Fruit fly (Drosophila melanogaster) whole organism, embryonic: ENCODE data around the gene CG7991.

Experiments used
- Bgb ChIP-seq: fragments of 200-800 bp; sonication (Bioruptor generic); IDR thresholded peaks from 2 replicates; pipeline ENCODE4 v1.3.6; 2022; ENCODE audit warnings: missing biosample characterization, missing genetic modification characterization; ENCODE audit not compliant: partially characterized antibody
- Bteb2 ChIP-seq: fragments of 200-800 bp; sonication (Bioruptor generic); optimal IDR thresholded peaks from 2 replicates; lab custom pipeline; 2016; ENCODE audit warnings: missing biosample characterization, missing genetic modification characterization
- CG11398 ChIP-seq: fragments of 200-800 bp; sonication (Bioruptor generic); optimal IDR thresholded peaks from 2 replicates; lab custom pipeline; 2016; ENCODE audit warnings: missing biosample characterization, missing genetic modification characterization
- CG12155 ChIP-seq: fragments of 200-800 bp; sonication (Bioruptor generic); optimal IDR thresholded peaks from 3 replicates; lab custom pipeline; 2016; ENCODE audit warnings: missing biosample characterization, missing genetic modification characterization
- CG12942 ChIP-seq: fragments of 200-800 bp; sonication (Bioruptor generic); optimal IDR thresholded peaks from 3 replicates; lab custom pipeline; 2016; ENCODE audit warnings: missing biosample characterization, missing genetic modification characterization
- CG17385 ChIP-seq: fragments of 200-800 bp; sonication (Bioruptor generic); optimal IDR thresholded peaks from 3 replicates; lab custom pipeline; 2018; ENCODE audit warnings: missing biosample characterization, mild to moderate bottlenecking, missing genetic modification characterization
- CG2116 ChIP-seq: fragments of 200-800 bp; sonication (Bioruptor generic); optimal IDR thresholded peaks from 3 replicates; lab custom pipeline; 2018; ENCODE audit warnings: missing biosample characterization, mild to moderate bottlenecking, missing genetic modification characterization
- CG32772 ChIP-seq: fragments of 200-800 bp; sonication (Bioruptor generic); IDR thresholded peaks from 2 replicates; pipeline ENCODE4 v1.3.6; 2022; ENCODE audit warnings: missing biosample characterization, missing genetic modification characterization
- CG3847 ChIP-seq: fragments of 200-800 bp; sonication (Bioruptor generic); IDR thresholded peaks from 2 replicates; pipeline ENCODE4 v1.3.6; 2022; ENCODE audit warnings: missing biosample characterization, missing genetic modification characterization
- CG4282 ChIP-seq: fragments of 200-800 bp; sonication (Bioruptor generic); optimal IDR thresholded peaks from 2 replicates; lab custom pipeline; 2016; ENCODE audit warnings: missing biosample characterization, missing genetic modification characterization
- CG7786 ChIP-seq: fragments of 200-800 bp; sonication (Bioruptor generic); optimal IDR thresholded peaks from 2 replicates; lab custom pipeline; 2016; ENCODE audit warnings: missing biosample characterization, missing genetic modification characterization
- CG7839 ChIP-seq: fragments of 200-800 bp; sonication (Bioruptor generic); optimal IDR thresholded peaks from 3 replicates; lab custom pipeline; 2018; ENCODE audit warnings: missing biosample characterization, mild to moderate bottlenecking, missing genetic modification characterization, moderate library complexity
- CG7963 ChIP-seq: fragments of 200-800 bp; sonication (Bioruptor generic); IDR thresholded peaks from 3 replicates; pipeline ENCODE4 v1.3.6; 2022; ENCODE audit warnings: missing biosample characterization, missing genetic modification characterization; ENCODE audit not compliant: partially characterized antibody
- CG8290 ChIP-seq, 3 experiments: fragments of 200-800 bp; sonication (Bioruptor generic); optimal IDR thresholded peaks; 2 replicates each; lab custom pipeline; 2016 to 2019; ENCODE audit warnings: missing biosample characterization in 3 of 3, missing genetic modification characterization in 3 of 3, mild to moderate bottlenecking in 2 of 3, moderate library complexity in 1 of 3
- CG8924 ChIP-seq: fragments of 200-800 bp; optimal IDR thresholded peaks from 3 replicates; lab custom pipeline; 2019; ENCODE audit warnings: missing biosample characterization, mild to moderate bottlenecking, missing genetic modification characterization, moderate library complexity
- CG8944 ChIP-seq: fragments of 200-800 bp; sonication (Bioruptor generic); optimal IDR thresholded peaks from 3 replicates; lab custom pipeline; 2016; ENCODE audit warnings: missing biosample characterization, missing genetic modification characterization
- CG9609 ChIP-seq: fragments of 200-800 bp; sonication (Bioruptor generic); optimal IDR thresholded peaks from 3 replicates; lab custom pipeline; 2016; ENCODE audit warnings: missing biosample characterization, missing genetic modification characterization
- CG9727 ChIP-seq: fragments of 200-800 bp; sonication (Bioruptor generic); optimal IDR thresholded peaks from 3 replicates; lab custom pipeline; 2017; ENCODE audit warnings: missing biosample characterization, mild to moderate bottlenecking, missing genetic modification characterization
- CG9932 ChIP-seq: fragments of 200-800 bp; sonication (Bioruptor generic); IDR thresholded peaks from 2 replicates; pipeline ENCODE4 v1.3.6; 2022; ENCODE audit warnings: missing biosample characterization, missing genetic modification characterization
- CTCF ChIP-seq: fragments of 200-800 bp; sonication (Bioruptor generic); optimal IDR thresholded peaks from 2 replicates; lab custom pipeline; 2017; ENCODE audit warnings: missing biosample characterization, mild to moderate bottlenecking, missing genetic modification characterization, moderate library complexity
- Chrac-16 ChIP-seq: fragments of 200-800 bp; sonication (Bioruptor generic); optimal IDR thresholded peaks from 3 replicates; lab custom pipeline; 2016; ENCODE audit warnings: missing biosample characterization, missing genetic modification characterization
- CoRest ChIP-seq: fragments of 200-800 bp; sonication (Bioruptor generic); optimal IDR thresholded peaks from 3 replicates; lab custom pipeline; 2018; ENCODE audit warnings: missing biosample characterization, mild to moderate bottlenecking, missing genetic modification characterization, moderate library complexity
- Dad ChIP-seq: fragments of 200-800 bp; sonication (Bioruptor generic); optimal IDR thresholded peaks from 3 replicates; lab custom pipeline; 2016; ENCODE audit warnings: missing biosample characterization, missing genetic modification characterization
- Dbx ChIP-seq: fragments of 200-800 bp; sonication (Bioruptor generic); IDR thresholded peaks from 3 replicates; pipeline ENCODE4 v1.3.6; 2022; ENCODE audit warnings: missing biosample characterization, missing genetic modification characterization
- Doc2 ChIP-seq: fragments of 200-800 bp; sonication (Bioruptor generic); IDR thresholded peaks from 2 replicates; pipeline ENCODE4 v1.3.6; 2022; ENCODE audit warnings: missing biosample characterization, missing genetic modification characterization
- Dref ChIP-seq: fragments of 200-800 bp; sonication (Bioruptor generic); IDR thresholded peaks from 2 replicates; pipeline ENCODE4 v1.3.6; 2022; ENCODE audit warnings: missing biosample characterization, missing genetic modification characterization
- Ets65A ChIP-seq: fragments of 200-800 bp; sonication (Bioruptor generic); peaks from one replicate; lab custom pipeline; 2016; ENCODE audit warnings: missing biosample characterization, missing genetic modification characterization
- H15 ChIP-seq: fragments of 200-800 bp; sonication (Bioruptor generic); IDR thresholded peaks from 3 replicates; pipeline ENCODE4 v1.3.6; 2022; ENCODE audit warnings: missing biosample characterization, missing genetic modification characterization
- Hand ChIP-seq: fragments of 200-800 bp; sonication (Bioruptor generic); optimal IDR thresholded peaks from 2 replicates; lab custom pipeline; 2017; ENCODE audit warnings: mild to moderate bottlenecking, missing biosample characterization, missing genetic modification reagents, missing genetic modification characterization
- HmgZ ChIP-seq: fragments of 200-800 bp; sonication (Bioruptor generic); optimal IDR thresholded peaks from 2 replicates; lab custom pipeline; 2018; ENCODE audit warnings: missing biosample characterization, mild to moderate bottlenecking, missing genetic modification characterization
- MBD-R2 ChIP-seq: fragments of 200-800 bp; sonication (Bioruptor generic); IDR thresholded peaks from 2 replicates; pipeline ENCODE4 v1.3.6; 2022; ENCODE audit warnings: missing biosample characterization, missing genetic modification characterization
- Mad ChIP-seq: fragments of 200-800 bp; sonication (Bioruptor generic); optimal IDR thresholded peaks from 2 replicates; lab custom pipeline; 2016; ENCODE audit warnings: missing biosample characterization, missing genetic modification characterization
- Meics ChIP-seq: fragments of 200-800 bp; sonication (Bioruptor generic); optimal IDR thresholded peaks from 2 replicates; lab custom pipeline; 2017; ENCODE audit warnings: missing biosample characterization, mild to moderate bottlenecking, missing genetic modification characterization
- NK7.1 ChIP-seq: fragments of 200-800 bp; sonication (Bioruptor generic); optimal IDR thresholded peaks from 3 replicates; lab custom pipeline; 2016; ENCODE audit warnings: missing biosample characterization, missing genetic modification characterization
- Sox100B ChIP-seq: fragments of 200-800 bp; sonication (Bioruptor generic); optimal IDR thresholded peaks from 3 replicates; lab custom pipeline; 2018; ENCODE audit warnings: missing biosample characterization, mild to moderate bottlenecking, missing genetic modification characterization
- bab2 ChIP-seq: fragments of 200-800 bp; sonication (Bioruptor generic); optimal IDR thresholded peaks from 2 replicates; lab custom pipeline; 2016; ENCODE audit warnings: missing biosample characterization, missing genetic modification characterization
- crol ChIP-seq: fragments of 200-800 bp; sonication (Bioruptor generic); IDR thresholded peaks from 2 replicates; pipeline ENCODE4 v1.3.6; 2022; ENCODE audit warnings: missing biosample characterization, missing genetic modification characterization
- crp ChIP-seq, 2 experiments: fragments of 200-800 bp; sonication (Bioruptor generic); optimal IDR thresholded peaks; 2 replicates in 1 of 2; 3 replicates in 1 of 2; lab custom pipeline; 2017; ENCODE audit warnings: missing biosample characterization in 2 of 2, missing genetic modification characterization in 2 of 2, mild to moderate bottlenecking in 1 of 2, moderate library complexity in 1 of 2
- dm ChIP-seq: fragments of 200-800 bp; sonication (Bioruptor generic); optimal IDR thresholded peaks from 3 replicates; lab custom pipeline; 2016; ENCODE audit warnings: missing biosample characterization, missing genetic modification characterization
- dmrt11E ChIP-seq: fragments of 200-800 bp; sonication (Bioruptor generic); optimal IDR thresholded peaks from 3 replicates; lab custom pipeline; 2018; ENCODE audit warnings: missing biosample characterization, mild to moderate bottlenecking, missing genetic modification characterization, moderate library complexity
- exex ChIP-seq: fragments of 200-800 bp; sonication (Bioruptor generic); optimal IDR thresholded peaks from 4 replicates; lab custom pipeline; 2018; ENCODE audit warnings: missing biosample characterization, mild to moderate bottlenecking, missing genetic modification characterization, moderate library complexity
- gcm ChIP-seq: fragments of 200-800 bp; sonication (Bioruptor generic); optimal IDR thresholded peaks from 2 replicates; lab custom pipeline; 2019; ENCODE audit warnings: missing biosample characterization, mild to moderate bottlenecking, missing genetic modification characterization, moderate library complexity
- kah ChIP-seq: fragments of 200-800 bp; sonication (Bioruptor generic); optimal IDR thresholded peaks from 2 replicates; lab custom pipeline; 2018; ENCODE audit warnings: missing biosample characterization, mild to moderate bottlenecking, missing genetic modification characterization
- nmo ChIP-seq: fragments of 200-800 bp; sonication (Bioruptor generic); optimal IDR thresholded peaks from 2 replicates; lab custom pipeline; 2018; ENCODE audit warnings: missing biosample characterization, mild to moderate bottlenecking, missing genetic modification characterization, moderate library complexity
- p53 ChIP-seq: fragments of 200-800 bp; sonication (Bioruptor generic); optimal IDR thresholded peaks from 2 replicates; lab custom pipeline; 2016; ENCODE audit warnings: missing biosample characterization, missing genetic modification characterization
- ranshi ChIP-seq: fragments of 200-800 bp; sonication (Bioruptor generic); IDR thresholded peaks from 2 replicates; pipeline ENCODE4 v1.3.6; 2022; ENCODE audit warnings: missing biosample characterization, missing genetic modification characterization
- scrt ChIP-seq: fragments of 200-800 bp; sonication (Bioruptor generic); optimal IDR thresholded peaks from 2 replicates; lab custom pipeline; 2018; ENCODE audit warnings: missing biosample characterization, mild to moderate bottlenecking, missing genetic modification characterization, moderate library complexity
- sens ChIP-seq: fragments of 200-800 bp; sonication (Bioruptor generic); peaks from one replicate; lab custom pipeline; 2016; ENCODE audit warnings: missing biosample characterization, missing genetic modification characterization
- sob ChIP-seq: fragments of 200-800 bp; sonication (Bioruptor generic); IDR thresholded peaks from 2 replicates; pipeline ENCODE4 v1.3.6; 2022; ENCODE audit warnings: missing biosample characterization, missing genetic modification characterization
- wdn ChIP-seq: fragments of 200-800 bp; sonication (Bioruptor generic); IDR thresholded peaks from 2 replicates; pipeline ENCODE4 v1.3.6; 2022; ENCODE audit warnings: missing biosample characterization, missing genetic modification characterization
- zfh1 ChIP-seq: fragments of 200-800 bp; sonication (Bioruptor generic); IDR thresholded peaks from 3 replicates; pipeline ENCODE4 v1.3.6; 2022; ENCODE audit warnings: missing biosample characterization, missing genetic modification characterization

CG7991 gene

DNA sequence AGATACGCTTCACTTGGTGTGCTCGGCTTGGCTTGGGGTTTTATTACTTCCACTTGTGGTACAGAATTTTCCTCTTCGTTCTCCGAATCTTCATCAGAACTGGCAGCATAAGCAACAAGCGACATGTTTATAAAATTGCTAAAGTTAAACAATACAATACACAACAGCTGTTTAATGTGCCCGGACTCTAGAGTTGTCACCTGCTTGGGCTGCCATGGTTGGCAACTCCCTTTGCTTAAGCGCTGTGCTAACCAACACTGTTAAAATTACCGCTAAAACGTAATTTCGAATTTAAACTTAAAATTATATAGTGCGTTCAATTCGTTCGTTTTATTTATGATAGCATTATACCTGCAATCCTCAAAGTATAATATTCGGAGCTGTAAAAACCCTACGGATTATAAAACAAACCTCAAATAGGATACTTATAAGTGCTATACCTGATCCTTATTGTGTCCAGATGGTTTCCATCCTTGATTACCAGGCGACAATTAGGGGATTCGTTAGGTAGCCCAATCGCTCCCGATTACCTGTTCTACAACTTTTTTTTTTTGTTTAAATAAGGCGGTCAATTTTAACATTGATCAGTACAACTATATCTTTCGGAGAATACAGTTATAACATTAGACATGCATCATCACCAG, 27.1 kb upstream of the CG7991 start, which contains the start of the genes CG17249 and Bro (continued):
- TF ChIP-seq scrt (GFP tag; lab: Kevin White, UChicago): peak; percentile 62
- TF ChIP-seq wdn (GFP tag; lab: Robert Waterston, UW): no peak
- peak; percentile 32 for TF ChIP-seq CoRest (tag; lab: Kevin White, UChicago)
- peak; percentile 40; the same call in 1 of the 2 replicates for TF ChIP-seq Dref
- peak; percentile 19 for TF ChIP-seq Chrac-16
- TF ChIP-seq CG9727 (GFP tag; lab: Kevin White, UChicago): no peak
- TF ChIP-seq CTCF: no peak
- TF ChIP-seq kah: peak; percentile 29
- no peak for TF ChIP-seq H15
- no peak for TF ChIP-seq Hand (GFP tag; lab: Kevin White, UChicago)
- TF ChIP-seq dm (GFP tag; lab: Kevin White, UChicago): peak; percentile 39
- TF ChIP-seq Dbx: 0 out of 3 replicates have a peak, but pooled peaks have one; percentile 39
- no peak for TF ChIP-seq exex (tag; lab: Kevin White, UChicago)
- TF ChIP-seq CG7839 (tag; lab: Kevin White, UChicago): no peak
- peak; percentile 74 for TF ChIP-seq Ets65A (GFP tag; lab: Kevin White, UChicago)
- no peak for TF ChIP-seq sob (GFP tag; lab: Robert Waterston, UW)
- TF ChIP-seq ranshi (GFP tag; lab: Robert Waterston, UW): no peak
- peak; percentile 61 for TF ChIP-seq Bgb
- TF ChIP-seq CG17385: peak; percentile 38
- peak; percentile 24 for TF ChIP-seq Bteb2 (GFP tag; lab: Kevin White, UChicago)
- peak; percentile 14 for TF ChIP-seq bab2 (GFP tag; lab: Kevin White, UChicago)
- no peak for TF ChIP-seq crol (GFP tag; lab: Robert Waterston, UW)
- peak; percentile 87 to 97 for TF ChIP-seq crp (GFP tag; optimal IDR thresholded peaks at IDR 0.05; lab: Kevin White, UChicago)
- TF ChIP-seq CG7786 (GFP tag; lab: Kevin White, UChicago): peak; percentile 59
- peak; percentile 28 for TF ChIP-seq NK7.1 (GFP tag; lab: Kevin White, UChicago)
- peak; percentile 43 for TF ChIP-seq CG12155 (GFP tag; lab: Kevin White, UChicago)
- no peak for TF ChIP-seq Sox100B (GFP tag; lab: Kevin White, UChicago)
- no peak for TF ChIP-seq CG8290 (GFP tag; optimal IDR thresholded peaks at IDR 0.05; lab: Kevin White, UChicago)
- TF ChIP-seq CG8290 (tag; optimal IDR thresholded peaks at IDR 0.05; lab: Kevin White, UChicago): peak in 1 of 2 experiments; percentile 84
- TF ChIP-seq CG7963 (GFP tag; lab: Robert Waterston, UW): no peak
- peak; percentile 38 for TF ChIP-seq Mad (GFP tag; lab: Kevin White, UChicago)
- TF ChIP-seq CG3847 (GFP tag; lab: Robert Waterston, UW): peak; percentile 93
- no peak for TF ChIP-seq CG32772 (GFP tag; lab: Robert Waterston, UW)
- TF ChIP-seq CG4282: peak; percentile 63
- peak; percentile 8 for TF ChIP-seq Dad
- peak; percentile 80 for TF ChIP-seq HmgZ (tag; lab: Kevin White, UChicago)
- TF ChIP-seq p53 (GFP tag; lab: Kevin White, UChicago): no peak
- peak; percentile 87 for TF ChIP-seq Meics (GFP tag; lab: Kevin White, UChicago)
- peak; percentile 55 for TF ChIP-seq sens
- TF ChIP-seq CG9932 (GFP tag; lab: Robert Waterston, UW): peak; percentile 68
- peak; percentile 34; the same call in 2 of the 3 replicates for TF ChIP-seq zfh1 (GFP tag; lab: Robert Waterston, UW)
- no peak for TF ChIP-seq dmrt11E
- TF ChIP-seq CG8944 (GFP tag; lab: Kevin White, UChicago): peak; percentile 9
- TF ChIP-seq CG9609: peak; percentile 50
- TF ChIP-seq CG11398 (GFP tag; lab: Kevin White, UChicago): no peak
- peak; percentile 31 for TF ChIP-seq nmo
- TF ChIP-seq CG12942 (GFP tag; lab: Kevin White, UChicago): peak; percentile 9
- TF ChIP-seq Doc2 (GFP tag; lab: Robert Waterston, UW): no peak
- no peak for TF ChIP-seq gcm (GFP tag; lab: Kevin White, UChicago)
- peak; percentile 97 for TF ChIP-seq MBD-R2
- peak; percentile 45 for TF ChIP-seq CG2116 (GFP tag; lab: Kevin White, UChicago)
- TF ChIP-seq CG8924 (tag; lab: Kevin White, UChicago): peak; percentile 37
